Worm (Caenorhabditis elegans): ENCODE data around the gene F46B6.12.

F46B6.12 gene

DNA sequence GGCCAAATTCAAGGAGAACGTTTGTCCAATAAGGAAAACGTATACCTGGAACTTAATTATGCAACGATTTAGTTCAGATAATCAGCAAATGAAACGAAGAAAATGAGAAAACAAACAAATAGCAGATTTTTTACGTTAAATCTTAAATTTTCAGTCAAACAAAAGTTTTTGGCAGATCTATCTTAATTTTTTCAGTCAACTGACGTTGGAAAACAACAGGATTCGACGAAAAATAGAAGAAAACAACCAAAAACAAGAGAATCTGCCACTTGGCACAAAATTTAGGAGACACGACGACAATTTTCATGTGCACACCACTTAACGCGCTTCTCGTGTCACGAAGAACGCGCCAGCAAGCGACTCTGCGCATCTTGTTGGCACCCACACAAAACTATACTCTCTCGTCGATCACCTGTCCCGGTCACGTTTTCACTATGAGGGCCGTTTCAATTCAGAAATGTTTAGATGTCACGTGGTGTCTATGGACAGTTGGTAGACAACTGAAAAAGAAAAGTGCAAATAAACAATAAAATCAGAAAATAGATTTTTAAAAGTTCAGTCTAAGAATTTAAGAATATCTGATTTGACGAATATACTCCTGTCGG, 14.1 kb upstream of the F46B6.12 start, which contains the start of gene ztf-7 (continued):
- TF ChIP-seq lin-1 (GFP tag; IDR thresholded peaks at IDR 0.05) (peak; percentile 93), sdz-12 (GFP tag; optimal IDR thresholded peaks at IDR 0.05) (no peak), ZK546.5 (tag; optimal IDR thresholded peaks at IDR 0.05) (no peak), rbr-2 (tag; optimal IDR thresholded peaks at IDR 0.05) (peak; percentile 95), ceh-82 (tag; optimal IDR thresholded peaks at IDR 0.05) (no peak), mdt-29 (GFP tag; IDR thresholded peaks at IDR 0.05) (peak; percentile 95), hlh-30 (tag; optimal IDR thresholded peaks at IDR 0.05; ENCODE audit: insufficient read depth) (peak; percentile 100), tra-1 (GFP tag; IDR thresholded peaks at IDR 0.05) (peak; percentile 97), fkh-10 (GFP tag; optimal IDR thresholded peaks at IDR 0.05) (no peak), zip-11 (GFP tag; IDR thresholded peaks at IDR 0.05) (no peak), zfp-2 (tag; optimal IDR thresholded peaks at IDR 0.05) (peak; percentile 52), unc-39 (tag; optimal IDR thresholded peaks at IDR 0.05) (no peak), nhr-11 (tag; optimal IDR thresholded peaks at IDR 0.05) (peak; percentile 98), jun-1 (tag; optimal IDR thresholded peaks at IDR 0.05) (peak; percentile 69), mxl-3 (GFP tag; optimal IDR thresholded peaks at IDR 0.05) (peak; percentile 99), T20F7.1 (GFP tag; optimal IDR thresholded peaks at IDR 0.05) (peak; percentile 91), ceh-28 (tag; optimal IDR thresholded peaks at IDR 0.05) (no peak), nhr-10 (tag; optimal IDR thresholded peaks at IDR 0.05) (peak; percentile 60), daf-8 (GFP tag; IDR thresholded peaks at IDR 0.05) (no peak), daf-16 (GFP tag; optimal IDR thresholded peaks at IDR 0.05) (peak; percentile 55 to 97), daf-16 (tag; optimal IDR thresholded peaks at IDR 0.05) (peak; percentile 80), ctbp-1 (GFP tag; IDR thresholded peaks at IDR 0.05) (peak; percentile 92), dmd-6 (GFP tag; IDR thresholded peaks at IDR 0.05) (peak; percentile 99), T26A8.4 (GFP tag; IDR thresholded peaks at IDR 0.05) (peak; percentile 96), nhr-237 (tag; optimal IDR thresholded peaks at IDR 0.05) (no peak), hlh-11 (tag; optimal IDR thresholded peaks at IDR 0.05) (peak; percentile 100), skn-1 (tag; optimal IDR thresholded peaks at IDR 0.05) (peak; percentile 29), ceh-32 (tag; optimal IDR thresholded peaks at IDR 0.05; ENCODE audit: poor library complexity) (peak; percentile 44), pqm-1 (tag; optimal IDR thresholded peaks at IDR 0.05) (no peak), attf-4 (tag; optimal IDR thresholded peaks at IDR 0.05) (no peak), aha-1 (tag) (peak; percentile 99), ceh-62 (tag; optimal IDR thresholded peaks at IDR 0.05) (no peak), gei-8 (GFP tag; optimal IDR thresholded peaks at IDR 0.05) (peak; percentile 88), fos-1 (tag; optimal IDR thresholded peaks at IDR 0.05) (no peak), lir-3 (tag; optimal IDR thresholded peaks at IDR 0.05) (no peak), pha-4 (GFP tag; IDR thresholded peaks at IDR 0.05) (peak; percentile 84), pha-4 (tag; optimal IDR thresholded peaks at IDR 0.05) (peak; percentile 41), madf-9 (GFP tag; conservative IDR thresholded peaks at IDR 0.05) (peak; percentile 86), daf-19 (GFP tag; conservative IDR thresholded peaks at IDR 0.05) (peak; percentile 85), nhr-76 (tag; optimal IDR thresholded peaks at IDR 0.05) (peak; percentile 48)

- TF ChIP-seq nhr-77 (tag; optimal IDR thresholded peaks at IDR 0.05), result no peak
- 0 out of 2 replicates have a peak, but pooled peaks have one; percentile 30 for TF ChIP-seq dmd-9 (GFP tag; IDR thresholded peaks at IDR 0.05)
- TF ChIP-seq nhr-48 (tag; optimal IDR thresholded peaks at IDR 0.05), result peak; percentile 19
- TF ChIP-seq dmd-6 (GFP tag; IDR thresholded peaks at IDR 0.05), result peak; percentile 16; the same call in 1 of the 2 replicates
- TF ChIP-seq F49E8.2 (tag; optimal IDR thresholded peaks at IDR 0.05; ENCODE audit: borderline replicate concordance), result no peak
- TF ChIP-seq lsy-2 (tag; optimal IDR thresholded peaks at IDR 0.05), result peak in 1 of 2 experiments; percentile 30
- TF ChIP-seq F44E2.7 (GFP tag; IDR thresholded peaks at IDR 0.05), result no peak
- no peak for TF ChIP-seq nhr-6 (tag; optimal IDR thresholded peaks at IDR 0.05)
- TF ChIP-seq T26A8.4 (GFP tag; IDR thresholded peaks at IDR 0.05), result no peak; the same call in 1 of the 2 replicates
- TF ChIP-seq lin-39 (tag; optimal IDR thresholded peaks at IDR 0.05), result no peak
- TF ChIP-seq nhr-102 (tag; optimal IDR thresholded peaks at IDR 0.05), result peak; percentile 26
- no peak for TF ChIP-seq dmd-8 (GFP tag; IDR thresholded peaks at IDR 0.05)
- peak; percentile 88 for TF ChIP-seq ama-1 (optimal IDR thresholded peaks at IDR 0.05)
- no peak for TF ChIP-seq ceh-82 (tag; optimal IDR thresholded peaks at IDR 0.05)
- TF ChIP-seq lim-7 (GFP tag; IDR thresholded peaks at IDR 0.05), result no peak
- no peak for TF ChIP-seq attf-4 (tag; optimal IDR thresholded peaks at IDR 0.05)
- TF ChIP-seq lin-1 (GFP tag; IDR thresholded peaks at IDR 0.05), result no peak
- TF ChIP-seq aha-1 (tag), result peak; percentile 94
- no peak for TF ChIP-seq aly-2 (tag; optimal IDR thresholded peaks at IDR 0.05)
- TF ChIP-seq zfp-3 (GFP tag; conservative IDR thresholded peaks at IDR 0.05), result 0 out of 2 replicates have a peak, but pooled peaks have one; percentile 10
Observed at ce11 chrV:9786721-9787131, 11.1 kb upstream of the F46B6.12 start, which contains the start of gene F46B6.6. TSS of gene F46B6.6 (minus strand) at chrV:9786868.
